Fruit fly (Drosophila melanogaster): ENCODE data around the gene PIG-P.

PIG-P gene

dm6 chr3R:26059195-26059594 lies 1.2 kb upstream of the PIG-P start, which contains the start of the genes RpL34a and Trmt61:
Gene RpL34a, minus strand, starts transcription at chr3R:26059267.
Gene Trmt61, plus strand, starts transcription at chr3R:26059496.
- TF ChIP-seq Meics (GFP tag; optimal IDR thresholded peaks at IDR 0.05) (peak; percentile 94), sr (GFP tag; IDR thresholded peaks at IDR 0.05) (0 out of 3 replicates have a peak, but pooled peaks have one; percentile 39), pfk (GFP tag; optimal IDR thresholded peaks at IDR 0.05) (peak; percentile 67), stwl (tag; optimal IDR thresholded peaks at IDR 0.05) (peak; percentile 84), gro (GFP tag; optimal IDR thresholded peaks at IDR 0.05) (no peak), btn (GFP tag; optimal IDR thresholded peaks at IDR 0.05) (peak; percentile 61), Atf6 (GFP tag; IDR thresholded peaks at IDR 0.05) (peak; percentile 84), ab (GFP tag; optimal IDR thresholded peaks at IDR 0.05) (no peak), NfI (GFP tag; optimal IDR thresholded peaks at IDR 0.05) (peak; percentile 90), dimm (GFP tag; IDR thresholded peaks at IDR 0.05) (no peak), Gsc (GFP tag; IDR thresholded peaks at IDR 0.05) (no peak), Jarid2 (GFP tag; optimal IDR thresholded peaks at IDR 0.05) (peak; percentile 81), gcm2 (GFP tag; optimal IDR thresholded peaks at IDR 0.05) (no peak), CG6813 (GFP tag; optimal IDR thresholded peaks at IDR 0.05) (peak; percentile 91), CG6765 (GFP tag; optimal IDR thresholded peaks at IDR 0.05) (peak; percentile 96), CG11398 (GFP tag; optimal IDR thresholded peaks at IDR 0.05) (peak; percentile 76), unc-4 (GFP tag; IDR thresholded peaks at IDR 0.05; ENCODE audit: partially characterized antibody) (peak; percentile 93), fd102C (GFP tag; optimal IDR thresholded peaks at IDR 0.05) (peak; percentile 54), toy (GFP tag; IDR thresholded peaks at IDR 0.05) (peak; percentile 35; the same call in 1 of the 2 replicates), CG13624 (GFP tag; optimal IDR thresholded peaks at IDR 0.05) (peak; percentile 87), fd96Cb (tag; optimal IDR thresholded peaks at IDR 0.05) (peak; percentile 48), HLH54F (GFP tag; optimal IDR thresholded peaks at IDR 0.05) (peak; percentile 66), CG34422 (GFP tag; IDR thresholded peaks at IDR 0.05) (peak; percentile 76), CG1233 (GFP tag; optimal IDR thresholded peaks at IDR 0.05) (peak; percentile 95), gsb (GFP tag; IDR thresholded peaks at IDR 0.05) (peak; percentile 64; the same call in 1 of the 2 replicates), CG15514 (GFP tag; optimal IDR thresholded peaks at IDR 0.05) (peak; percentile 91), CG1832 (GFP tag; optimal IDR thresholded peaks at IDR 0.05) (no peak), CG15601 (tag; optimal IDR thresholded peaks at IDR 0.05) (peak; percentile 90), CG1647 (GFP tag; optimal IDR thresholded peaks at IDR 0.05) (peak; percentile 63), Blimp-1 (GFP tag; optimal IDR thresholded peaks at IDR 0.05) (peak; percentile 73), CG9797 (GFP tag; optimal IDR thresholded peaks at IDR 0.05) (peak; percentile 59), CG12236 (GFP tag; optimal IDR thresholded peaks at IDR 0.05) (peak; percentile 64), zen (tag; optimal IDR thresholded peaks at IDR 0.05) (peak; percentile 85), C15 (GFP tag; IDR thresholded peaks at IDR 0.05) (no peak), CG31388 (GFP tag; optimal IDR thresholded peaks at IDR 0.05) (peak; percentile 25), CG6654 (GFP tag; optimal IDR thresholded peaks at IDR 0.05) (peak; percentile 59), pum (GFP tag; optimal IDR thresholded peaks at IDR 0.05) (peak; percentile 69), CG3838 (GFP tag; optimal IDR thresholded peaks at IDR 0.05) (no peak), hbn (GFP tag; IDR thresholded peaks at IDR 0.05; ENCODE audit: partially characterized antibody) (peak; percentile 88), GATAe (GFP tag; conservative IDR thresholded peaks at IDR 0.05) (peak; percentile 54), HLH4C (GFP tag; IDR thresholded peaks at IDR 0.05; ENCODE audit: partially characterized antibody) (peak; percentile 82), knrl (GFP tag; IDR thresholded peaks at IDR 0.05; ENCODE audit: partially characterized antibody) (peak; percentile 90), Xbp1 (GFP tag; optimal IDR thresholded peaks at IDR 0.05) (peak; percentile 80), TFAM (GFP tag; optimal IDR thresholded peaks at IDR 0.05) (peak; percentile 82), CG14050 (GFP tag; IDR thresholded peaks at IDR 0.05) (peak; percentile 63; the same call in 2 of the 3 replicates), Vsx1 (GFP tag; optimal IDR thresholded peaks at IDR 0.05) (peak; percentile 93), YL-1 (GFP tag; optimal IDR thresholded peaks at IDR 0.05) (peak; percentile 96), CG31441 (GFP tag; IDR thresholded peaks at IDR 0.05) (peak; percentile 92), slou (GFP tag; optimal IDR thresholded peaks at IDR 0.05) (peak; percentile 66), Ssrp (tag; optimal IDR thresholded peaks at IDR 0.05) (peak; percentile 72)

Data from whole organism, embryonic.